In the genomic region with DNA sequence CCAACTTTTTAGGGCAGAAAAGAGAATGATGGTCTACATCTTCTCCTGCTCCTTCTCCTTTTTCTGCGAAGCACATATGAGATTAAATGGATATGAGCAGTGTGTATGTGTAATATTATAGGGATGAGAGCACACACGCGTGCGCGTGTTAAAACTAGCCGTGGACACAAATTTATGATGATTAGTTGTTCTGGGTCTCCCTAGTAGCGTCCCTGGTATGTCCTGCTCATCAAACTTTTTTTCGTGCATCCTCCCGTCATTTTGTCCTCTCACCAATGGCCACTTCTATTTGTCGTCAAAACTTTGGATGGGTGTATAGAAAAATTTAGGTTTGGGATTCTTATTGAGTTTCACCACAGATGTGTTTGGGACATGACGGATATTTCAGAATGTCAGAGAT, we compare ENCODE assay signal across 2 worm cellular contexts.
A peak's percentile ranks its signal among the peaks of the same experiment; 100 is the strongest.
TF ChIP-seq lines count a peak whose summit lies in the region.

No protein-coding gene starts in this region.

TF ChIP-seq in whole organism, L1 larva, 84 proteins besides CTCF, POLR2A, EP300 and RAD21:
- peak; percentile 73 for TF ChIP-seq ceh-63 (GFP tag; optimal IDR thresholded peaks at IDR 0.05; lab: Kevin White, UChicago)
- no peak for TF ChIP-seq zip-4 (GFP tag; optimal IDR thresholded peaks at IDR 0.05; lab: Kevin White, UChicago)
- TF ChIP-seq ceh-88 (GFP tag; IDR thresholded peaks at IDR 0.05; lab: Robert Waterston, UW): no peak
- TF ChIP-seq nhr-47 (tag; optimal IDR thresholded peaks at IDR 0.05; lab: Kevin White, UChicago): peak; percentile 15
- peak; percentile 79 for TF ChIP-seq dsc-1 (tag; optimal IDR thresholded peaks at IDR 0.05; lab: Kevin White, UChicago)

TF ChIP-seq in whole organism, mixed stage, embryonic, 35 proteins besides CTCF, POLR2A, EP300 and RAD21:
- TF ChIP-seq ces-1 (GFP tag; optimal IDR thresholded peaks at IDR 0.05; lab: Kevin White, UChicago): peak; percentile 15
- no peak for TF ChIP-seq unc-39 (tag; optimal IDR thresholded peaks at IDR 0.05; lab: Kevin White, UChicago)
- no peak for TF ChIP-seq nhr-76 (tag; optimal IDR thresholded peaks at IDR 0.05; lab: Kevin White, UChicago)
